Worm (Caenorhabditis elegans) whole organism, young adult: ENCODE measurements around the gene T04A11.1.

ENCODE experiments used
- B0019.2 ChIP-seq: fragments of 200-800 bp; sonication (Bioruptor generic); conservative IDR thresholded peaks from 2 replicates; pipeline ENCODE4 v1.3.6; 2022; ENCODE audit warnings: missing genetic modification reagents, missing genetic modification characterization, missing compliant biosample characterization
- B0035.1 ChIP-seq: sonication (generic microtip); optimal IDR thresholded peaks from 2 replicates; lab custom pipeline; 2016; ENCODE audit warnings: missing genetic modification characterization, mild to moderate bottlenecking, missing compliant biosample characterization, missing genotype, missing genetic modification reagents
- F22D6.2 ChIP-seq: sonication (generic microtip); optimal IDR thresholded peaks from 2 replicates; lab custom pipeline; 2016; ENCODE audit warnings: mild to moderate bottlenecking, missing genetic modification characterization, missing compliant biosample characterization
- F39B2.1 ChIP-seq: fragments of 200-800 bp; sonication (Bioruptor generic); IDR thresholded peaks from 2 replicates; pipeline ENCODE4 v1.3.6; 2022; ENCODE audit warnings: missing genetic modification reagents, missing genetic modification characterization, missing compliant biosample characterization
- F55B11.4 ChIP-seq: sonication (generic microtip); optimal IDR thresholded peaks from 2 replicates; lab custom pipeline; 2016; ENCODE audit warnings: missing compliant biosample characterization, missing genetic modification characterization, borderline replicate concordance; ENCODE audit not compliant: insufficient read depth
- F57A8.1 ChIP-seq: fragments of 200-800 bp; sonication (Bioruptor generic); optimal IDR thresholded peaks from 2 replicates; lab custom pipeline; 2018; ENCODE audit warnings: mild to moderate bottlenecking, missing genetic modification characterization, moderate library complexity, missing compliant biosample characterization
- ama-1 ChIP-seq, 3 experiments: fragments of 150-350 bp in 1 of 3; sonication (generic microtip) in 2 of 3; optimal IDR thresholded peaks; 2 replicates each; lab custom pipeline; 2014 to 2018; ENCODE audit warnings: missing biosample characterization in 2 of 3, missing genetic modification characterization in 2 of 3, missing genetic modification reagents in 2 of 3
- athp-1 ChIP-seq: sonication (generic microtip); optimal IDR thresholded peaks from 2 replicates; lab custom pipeline; 2017; ENCODE audit warnings: mild to moderate bottlenecking, missing genetic modification characterization, missing compliant biosample characterization
- attf-6 ChIP-seq: fragments of 200-800 bp; sonication (Bioruptor generic); IDR thresholded peaks from 2 replicates; pipeline ENCODE4 v1.3.6; 2022; ENCODE audit warnings: missing genetic modification reagents, missing genetic modification characterization, missing compliant biosample characterization
- bed-2 ChIP-seq: fragments of 200-800 bp; sonication (Bioruptor generic); IDR thresholded peaks from 2 replicates; pipeline ENCODE4 v1.3.6; 2022; ENCODE audit warnings: missing genetic modification reagents, missing genetic modification characterization, missing compliant biosample characterization
- ccch-3 ChIP-seq: fragments of 200-800 bp; sonication (Bioruptor generic); optimal IDR thresholded peaks from 2 replicates; lab custom pipeline; 2018; ENCODE audit warnings: mild to moderate bottlenecking, missing genetic modification characterization, missing compliant biosample characterization
- cebp-2 ChIP-seq: fragments of 200-800 bp; sonication (Bioruptor generic); IDR thresholded peaks from 2 replicates; pipeline ENCODE4 v1.3.6; 2022; ENCODE audit warnings: missing genetic modification characterization, missing compliant biosample characterization
- ceh-40 ChIP-seq: fragments of 200-800 bp; sonication (Bioruptor generic); IDR thresholded peaks from 2 replicates; pipeline ENCODE4 v1.3.6; 2022; ENCODE audit warnings: missing genetic modification characterization, missing compliant biosample characterization
- dox-1 ChIP-seq: fragments of 200-800 bp; sonication (Bioruptor generic); IDR thresholded peaks from 2 replicates; pipeline ENCODE4 v1.3.6; 2022; ENCODE audit warnings: missing genetic modification reagents, missing genetic modification characterization, missing compliant biosample characterization
- efl-1 ChIP-seq: fragments of 150-350 bp; optimal IDR thresholded peaks from 2 replicates; lab custom pipeline; 2014; ENCODE audit warnings: missing biosample characterization, missing genetic modification reagents, missing genetic modification characterization
- egrh-3 ChIP-seq: fragments of 200-800 bp; sonication (Bioruptor generic); IDR thresholded peaks from 2 replicates; pipeline ENCODE4 v1.3.6; 2022; ENCODE audit warnings: missing genetic modification reagents, missing genetic modification characterization, missing compliant biosample characterization
- ekl-4 ChIP-seq: fragments of 200-800 bp; sonication (Bioruptor generic); IDR thresholded peaks from 2 replicates; pipeline ENCODE4 v1.3.6; 2022; ENCODE audit warnings: missing genetic modification reagents, missing genetic modification characterization, missing compliant biosample characterization
- gei-17 ChIP-seq: fragments of 200-800 bp; sonication (Bioruptor generic); optimal IDR thresholded peaks from 2 replicates; lab custom pipeline; 2018; ENCODE audit warnings: mild to moderate bottlenecking, missing genetic modification characterization, missing compliant biosample characterization
- hmg-1.2 ChIP-seq: fragments of 200-800 bp; sonication (Bioruptor generic); IDR thresholded peaks from 2 replicates; pipeline ENCODE4 v1.3.6; 2022; ENCODE audit warnings: missing genetic modification reagents, missing genetic modification characterization, missing compliant biosample characterization
- hrde-1 ChIP-seq: sonication (generic microtip); optimal IDR thresholded peaks from 2 replicates; lab custom pipeline; 2016; ENCODE audit warnings: missing genetic modification characterization, mild to moderate bottlenecking, missing compliant biosample characterization, moderate library complexity, missing genotype, missing genetic modification reagents, borderline replicate concordance
- lin-40 ChIP-seq: sonication (generic microtip); optimal IDR thresholded peaks from 2 replicates; lab custom pipeline; 2016; ENCODE audit warnings: missing genetic modification characterization, mild to moderate bottlenecking, missing compliant biosample characterization, missing genotype, missing genetic modification reagents
- lin-54 ChIP-seq: fragments of 200-800 bp; sonication (Bioruptor generic); optimal IDR thresholded peaks from 2 replicates; lab custom pipeline; 2018; ENCODE audit warnings: mild to moderate bottlenecking, missing genetic modification characterization, missing compliant biosample characterization
- lir-1 ChIP-seq: fragments of 200-800 bp; sonication (Bioruptor generic); conservative IDR thresholded peaks from 2 replicates; pipeline ENCODE4 v1.3.6; 2022; ENCODE audit warnings: missing genetic modification reagents, missing genetic modification characterization, missing compliant biosample characterization
- lsl-1 ChIP-seq: fragments of 200-800 bp; sonication (Bioruptor generic); optimal IDR thresholded peaks from 2 replicates; lab custom pipeline; 2018; ENCODE audit warnings: mild to moderate bottlenecking, missing genetic modification characterization, moderate library complexity, missing compliant biosample characterization
- madf-3 ChIP-seq: fragments of 200-800 bp; sonication (Bioruptor generic); IDR thresholded peaks from 2 replicates; pipeline ENCODE4 v1.3.6; 2022; ENCODE audit warnings: missing genetic modification reagents, missing genetic modification characterization, missing compliant biosample characterization
- madf-6 ChIP-seq: fragments of 200-800 bp; sonication (Bioruptor generic); IDR thresholded peaks from 2 replicates; pipeline ENCODE4 v1.3.6; 2022; ENCODE audit warnings: missing genetic modification reagents, missing genetic modification characterization, missing compliant biosample characterization
- mcd-1 ChIP-seq: fragments of 200-800 bp; sonication (Bioruptor generic); IDR thresholded peaks from 2 replicates; pipeline ENCODE4 v1.3.6; 2022; ENCODE audit warnings: missing genetic modification reagents, missing genetic modification characterization, missing compliant biosample characterization
- mel-28 ChIP-seq: sonication (generic microtip); optimal IDR thresholded peaks from 2 replicates; lab custom pipeline; 2016; ENCODE audit warnings: borderline replicate concordance, mild to moderate bottlenecking, missing genetic modification characterization, missing compliant biosample characterization
- mxl-1 ChIP-seq: sonication (generic microtip); optimal IDR thresholded peaks from 2 replicates; lab custom pipeline; 2016; ENCODE audit warnings: missing genetic modification characterization, missing compliant biosample characterization
- nfya-1 ChIP-seq: sonication (generic microtip); optimal IDR thresholded peaks from 2 replicates; lab custom pipeline; 2017; ENCODE audit warnings: antibody characterized with exemption, missing compliant biosample characterization, missing genetic modification characterization, borderline replicate concordance; ENCODE audit not compliant: insufficient read depth
- nfyb-1 ChIP-seq: fragments of 200-800 bp; sonication (Bioruptor generic); IDR thresholded peaks from 2 replicates; pipeline ENCODE4 v1.3.6; 2022; ENCODE audit warnings: missing genetic modification reagents, missing genetic modification characterization, missing compliant biosample characterization
- nhr-120 ChIP-seq: fragments of 200-800 bp; sonication (Bioruptor generic); IDR thresholded peaks from 2 replicates; pipeline ENCODE4 v1.3.6; 2022; ENCODE audit warnings: missing genetic modification characterization, missing compliant biosample characterization
- nhr-80 ChIP-seq: sonication (generic microtip); optimal IDR thresholded peaks from 2 replicates; lab custom pipeline; 2016; ENCODE audit warnings: missing genetic modification characterization, missing compliant biosample characterization
- rec-8 ChIP-seq, 2 experiments: sonication (generic microtip); optimal IDR thresholded peaks; 2 replicates each; lab custom pipeline; 2016; ENCODE audit warnings: mild to moderate bottlenecking in 2 of 2, missing genetic modification characterization in 2 of 2, missing genetic modification reagents in 2 of 2, missing genotype in 2 of 2, missing biosample characterization in 1 of 2, missing compliant biosample characterization in 1 of 2, moderate library complexity in 1 of 2
- sdz-38 ChIP-seq: sonication (generic microtip); optimal IDR thresholded peaks from 2 replicates; lab custom pipeline; 2016; ENCODE audit warnings: missing genotype, missing genetic modification characterization, missing compliant biosample characterization
- sea-2 ChIP-seq: fragments of 200-800 bp; sonication (Bioruptor generic); IDR thresholded peaks from 2 replicates; pipeline ENCODE4 v1.3.6; 2022; ENCODE audit warnings: missing genetic modification characterization, missing compliant biosample characterization
- snpc-3.4 ChIP-seq: sonication (generic microtip); optimal IDR thresholded peaks from 2 replicates; lab custom pipeline; 2017; ENCODE audit warnings: missing genetic modification characterization, mild to moderate bottlenecking, missing compliant biosample characterization, antibody characterized with exemption, moderate library complexity, missing genotype, missing genetic modification reagents
- snpc-4 ChIP-seq, 5 experiments: fragments of 150-350 bp in 1 of 5; sonication (generic microtip) in 4 of 5; optimal IDR thresholded peaks; 2 replicates each; lab custom pipeline; 2014 to 2018; ENCODE audit warnings: missing genetic modification characterization in 5 of 5, missing biosample characterization in 3 of 5, antibody characterized with exemption in 2 of 5, mild to moderate bottlenecking in 2 of 5, missing compliant biosample characterization in 2 of 5, missing genotype in 2 of 5, moderate library complexity in 2 of 5, missing genetic modification reagents in 1 of 5
- tbp1 ChIP-seq: fragments of 200-800 bp; sonication (Bioruptor generic); optimal IDR thresholded peaks from 2 replicates; lab custom pipeline; 2018; ENCODE audit warnings: mild to moderate bottlenecking, missing genetic modification characterization, missing compliant biosample characterization
- tbx-9 ChIP-seq: sonication (generic microtip); optimal IDR thresholded peaks from 2 replicates; lab custom pipeline; 2016; ENCODE audit warnings: borderline replicate concordance, missing genetic modification characterization, inconsistent platforms, missing compliant biosample characterization
- zfh-2 ChIP-seq: fragments of 200-800 bp; sonication (Bioruptor generic); conservative IDR thresholded peaks from 2 replicates; pipeline ENCODE4 v1.3.6; 2022; ENCODE audit warnings: missing genetic modification reagents, missing genetic modification characterization, missing compliant biosample characterization
- zim-3 ChIP-seq: sonication (generic microtip); optimal IDR thresholded peaks from 2 replicates; lab custom pipeline; 2017; ENCODE audit warnings: mild to moderate bottlenecking, missing genetic modification characterization, moderate library complexity, missing compliant biosample characterization
- ztf-22 ChIP-seq: fragments of 200-800 bp; sonication (Bioruptor generic); optimal IDR thresholded peaks from 2 replicates; lab custom pipeline; 2018; ENCODE audit warnings: mild to moderate bottlenecking, missing genetic modification characterization, moderate library complexity, missing compliant biosample characterization
- ztf-26 ChIP-seq: sonication (generic microtip); optimal IDR thresholded peaks from 2 replicates; lab custom pipeline; 2017; ENCODE audit warnings: missing genetic modification characterization, missing compliant biosample characterization

T04A11.1 gene

ce11 chrIV:12428467-12428866, 48.4 kb downstream of the T04A11.1 start, which contains the start of gene col-130:
col-130 (minus strand) TSS chrIV:12428516.
- no peak for TF ChIP-seq madf-6 (GFP tag; lab: Robert Waterston, UW)
- no peak for TF ChIP-seq ekl-4 (GFP tag; lab: Robert Waterston, UW)
- TF ChIP-seq ztf-22 = no peak
- TF ChIP-seq madf-3 (GFP tag; lab: Robert Waterston, UW) = no peak
- TF ChIP-seq snpc-3.4 (tag; lab: Kevin White, UChicago) = no peak
- no peak for TF ChIP-seq tbx-9
- no peak for TF ChIP-seq ceh-40 (GFP tag; lab: Robert Waterston, UW)
- no peak for TF ChIP-seq nfya-1 (tag; lab: Kevin White, UChicago)
- TF ChIP-seq lir-1 (GFP tag; lab: Robert Waterston, UW) = no peak
- no peak for TF ChIP-seq snpc-4 (GFP tag; optimal IDR thresholded peaks at IDR 0.05; lab: Kevin White, UChicago)
- no peak for TF ChIP-seq snpc-4 (tag; optimal IDR thresholded peaks at IDR 0.05; lab: Kevin White, UChicago)
- no peak for TF ChIP-seq ama-1 (optimal IDR thresholded peaks at IDR 0.05; lab: Kevin White, UChicago)
- TF ChIP-seq ama-1 (GFP tag; optimal IDR thresholded peaks at IDR 0.05; lab: Kevin White, UChicago) = no peak
- TF ChIP-seq hmg-1.2 = no peak
- no peak for TF ChIP-seq rec-8 (tag; optimal IDR thresholded peaks at IDR 0.05; lab: Kevin White, UChicago)
- TF ChIP-seq sdz-38 (tag; lab: Kevin White, UChicago) = no peak
- TF ChIP-seq lsl-1 (GFP tag; lab: Kevin White, UChicago) = no peak
- TF ChIP-seq hrde-1 (tag; lab: Kevin White, UChicago) = no peak
- no peak for TF ChIP-seq nhr-80 (tag; lab: Kevin White, UChicago)
- TF ChIP-seq gei-17 (GFP tag; lab: Kevin White, UChicago) = no peak
- TF ChIP-seq F55B11.4 (tag; lab: Kevin White, UChicago) = no peak

- TF ChIP-seq zim-3 (tag; lab: Kevin White, UChicago) (no peak), B0035.1 (tag; lab: Kevin White, UChicago) (no peak), F57A8.1 (GFP tag; lab: Kevin White, UChicago) (no peak), F55B11.4 (tag; lab: Kevin White, UChicago) (no peak), zfh-2 (peak; percentile 94), tbp1 (GFP tag; lab: Kevin White, UChicago) (no peak), egrh-3 (GFP tag; lab: Robert Waterston, UW) (peak; percentile 96), lin-54 (GFP tag; lab: Kevin White, UChicago) (no peak), attf-6 (GFP tag; lab: Robert Waterston, UW) (no peak), ccch-3 (GFP tag; lab: Kevin White, UChicago) (no peak), F22D6.2 (tag; lab: Kevin White, UChicago) (no peak), mcd-1 (no peak), athp-1 (tag; lab: Kevin White, UChicago) (peak; percentile 6), dox-1 (0 out of 2 replicates have a peak, but pooled peaks have one; percentile 20), nhr-120 (GFP tag; lab: Robert Waterston, UW) (no peak), B0019.2 (GFP tag; lab: Robert Waterston, UW) (no peak), sea-2 (GFP tag; lab: Robert Waterston, UW) (no peak), mel-28 (tag; lab: Kevin White, UChicago) (no peak), efl-1 (GFP tag; lab: Kevin White, UChicago) (no peak), bed-2 (GFP tag; lab: Robert Waterston, UW) (no peak), cebp-2 (GFP tag; lab: Robert Waterston, UW) (0 out of 2 replicates have a peak, but pooled peaks have one; percentile 64), lin-40 (tag; lab: Kevin White, UChicago) (peak; percentile 22), F39B2.1 (GFP tag; lab: Robert Waterston, UW) (no peak), nfyb-1 (GFP tag; lab: Robert Waterston, UW) (0 out of 2 replicates have a peak, but pooled peaks have one; percentile 13), ztf-26 (peak; percentile 37), mxl-1 (tag; lab: Kevin White, UChicago) (no peak), snpc-3.4 (tag; lab: Kevin White, UChicago) (no peak)
These were observed 49.1 kb downstream of the T04A11.1 start for ce11 chrIV:12427687-12428284.
